Worm (Caenorhabditis elegans) whole organism, L3 larva: ENCODE measurements around the gene col-39.

Experiments
- R02D3.7 ChIP-seq: fragments of 150-350 bp; optimal IDR thresholded peaks from 2 replicates; lab custom pipeline; 2014; ENCODE audit warnings: missing biosample characterization, missing genetic modification characterization
- ZK546.5 ChIP-seq: sonication (generic microtip); optimal IDR thresholded peaks from 2 replicates; lab custom pipeline; 2017; ENCODE audit warnings: missing biosample characterization, missing genetic modification characterization
- aly-2 ChIP-seq: fragments of 150-350 bp; optimal IDR thresholded peaks from 2 replicates; lab custom pipeline; 2014; ENCODE audit warnings: missing biosample characterization, missing genetic modification characterization
- ama-1 ChIP-seq: fragments of 150-350 bp; optimal IDR thresholded peaks from 2 replicates; lab custom pipeline; 2018
- ceh-16 ChIP-seq: sonication (generic microtip); optimal IDR thresholded peaks from 2 replicates; lab custom pipeline; 2017; ENCODE audit warnings: missing biosample characterization, missing genetic modification characterization
- ceh-28 ChIP-seq: fragments of 150-350 bp; optimal IDR thresholded peaks from 2 replicates; lab custom pipeline; 2014; ENCODE audit warnings: missing biosample characterization, missing genetic modification reagents, missing genetic modification characterization
- ceh-82 ChIP-seq: fragments of 150-350 bp; optimal IDR thresholded peaks from 2 replicates; lab custom pipeline; 2014; ENCODE audit warnings: missing biosample characterization, missing genetic modification characterization
- daf-12 ChIP-seq: fragments of 150-350 bp; optimal IDR thresholded peaks from 2 replicates; lab custom pipeline; 2014; ENCODE audit warnings: missing biosample characterization, missing genetic modification reagents, missing genetic modification characterization
- egl-5 ChIP-seq: fragments of 150-350 bp; optimal IDR thresholded peaks from 2 replicates; lab custom pipeline; 2017; ENCODE audit warnings: missing biosample characterization, missing genetic modification reagents, missing genetic modification characterization, inconsistent platforms
- elt-1 ChIP-seq: fragments of 150-350 bp; optimal IDR thresholded peaks from 2 replicates; lab custom pipeline; 2014; ENCODE audit warnings: missing biosample characterization, missing genetic modification characterization
- elt-2 ChIP-seq: sonication (generic microtip); optimal IDR thresholded peaks from 2 replicates; lab custom pipeline; 2016; ENCODE audit warnings: missing genetic modification reagents, mild to moderate bottlenecking, missing genetic modification characterization, missing compliant biosample characterization
- elt-3 ChIP-seq, 3 experiments: fragments of 150-350 bp in 1 of 3; sonication (generic microtip) in 2 of 3; optimal IDR thresholded peaks; 2 replicates in 2 of 3; 4 replicates in 1 of 3; lab custom pipeline; 2014 to 2017; ENCODE audit warnings: missing biosample characterization in 3 of 3, missing genetic modification characterization in 3 of 3
- eor-1 ChIP-seq, 2 experiments: fragments of 150-350 bp; optimal IDR thresholded peaks; 2 replicates each; lab custom pipeline; 2014 to 2018; ENCODE audit warnings: missing biosample characterization in 2 of 2, missing genetic modification characterization in 2 of 2
- fkh-10 ChIP-seq: sonication (generic microtip); optimal IDR thresholded peaks from 2 replicates; lab custom pipeline; 2017; ENCODE audit warnings: missing biosample characterization, missing genetic modification reagents, missing genetic modification characterization
- jun-1 ChIP-seq: fragments of 150-350 bp; optimal IDR thresholded peaks from 2 replicates; lab custom pipeline; 2014; ENCODE audit warnings: missing biosample characterization, missing genetic modification reagents, missing genetic modification characterization
- lin-15B ChIP-seq: fragments of 150-350 bp; optimal IDR thresholded peaks from 2 replicates; lab custom pipeline; 2014; ENCODE audit warnings: missing biosample characterization, missing genetic modification characterization
- lin-39 ChIP-seq: fragments of 150-350 bp; optimal IDR thresholded peaks from 2 replicates; lab custom pipeline; 2018; ENCODE audit warnings: missing biosample characterization, missing genetic modification reagents, missing genetic modification characterization
- mdl-1 ChIP-seq: fragments of 150-350 bp; optimal IDR thresholded peaks from 2 replicates; lab custom pipeline; 2014; ENCODE audit warnings: missing biosample characterization, missing genetic modification characterization
- mml-1 ChIP-seq: fragments of 150-350 bp; sonication (generic microtip); optimal IDR thresholded peaks from 3 replicates; lab custom pipeline; 2014; ENCODE audit warnings: missing biosample characterization, missing genetic modification characterization
- nfya-1 ChIP-seq: sonication (generic microtip); optimal IDR thresholded peaks from 2 replicates; lab custom pipeline; 2017; ENCODE audit warnings: missing genetic modification characterization, mild to moderate bottlenecking, missing compliant biosample characterization, antibody characterized with exemption, moderate library complexity; ENCODE audit not compliant: insufficient read depth
- nhr-23 ChIP-seq: fragments of 150-350 bp; optimal IDR thresholded peaks from 2 replicates; lab custom pipeline; 2014; ENCODE audit warnings: missing biosample characterization, missing genetic modification reagents, missing genetic modification characterization
- nhr-237 ChIP-seq: fragments of 150-350 bp; optimal IDR thresholded peaks from 2 replicates; lab custom pipeline; 2014; ENCODE audit warnings: missing biosample characterization, missing genetic modification characterization
- nhr-25 ChIP-seq: sonication (generic microtip); optimal IDR thresholded peaks from 2 replicates; lab custom pipeline; 2017; ENCODE audit warnings: missing biosample characterization, missing genetic modification characterization
- nhr-43 ChIP-seq: sonication (generic microtip); optimal IDR thresholded peaks from 2 replicates; lab custom pipeline; 2016; ENCODE audit warnings: mild to moderate bottlenecking, missing genetic modification characterization, missing compliant biosample characterization; ENCODE audit not compliant: poor library complexity, severe bottlenecking
- nhr-67 ChIP-seq: fragments of 150-350 bp; optimal IDR thresholded peaks from 2 replicates; lab custom pipeline; 2014; ENCODE audit warnings: missing biosample characterization, missing genetic modification characterization
- nhr-76 ChIP-seq: fragments of 150-350 bp; sonication (generic microtip); optimal IDR thresholded peaks from 5 replicates; lab custom pipeline; 2014; ENCODE audit warnings: missing biosample characterization, missing genetic modification characterization
- pqm-1 ChIP-seq: fragments of 150-350 bp; optimal IDR thresholded peaks from 2 replicates; lab custom pipeline; 2017; ENCODE audit warnings: missing biosample characterization, missing genetic modification characterization, inconsistent platforms
- sea-2 ChIP-seq: fragments of 150-350 bp; sonication (generic microtip); optimal IDR thresholded peaks from 4 replicates; lab custom pipeline; 2014; ENCODE audit warnings: missing biosample characterization, missing genetic modification reagents, missing genetic modification characterization
- skn-1 ChIP-seq: fragments of 150-350 bp; optimal IDR thresholded peaks from 2 replicates; lab custom pipeline; 2014; ENCODE audit warnings: missing biosample characterization, missing genetic modification characterization
- snpc-4 ChIP-seq: fragments of 150-350 bp; optimal IDR thresholded peaks from 2 replicates; lab custom pipeline; 2014; ENCODE audit warnings: missing biosample characterization, missing genetic modification characterization
- unc-39 ChIP-seq: sonication (generic microtip); optimal IDR thresholded peaks from 4 replicates; lab custom pipeline; 2017; ENCODE audit warnings: missing biosample characterization, missing genetic modification characterization
- unc-62 ChIP-seq: fragments of 150-350 bp; sonication (generic microtip); optimal IDR thresholded peaks from 4 replicates; lab custom pipeline; 2014; ENCODE audit warnings: missing biosample characterization, missing genetic modification reagents, missing genetic modification characterization
- ztf-11 ChIP-seq: fragments of 150-350 bp; optimal IDR thresholded peaks from 2 replicates; lab custom pipeline; 2014; ENCODE audit warnings: missing biosample characterization, missing genetic modification characterization
- ztf-4 ChIP-seq: fragments of 150-350 bp; optimal IDR thresholded peaks from 2 replicates; lab custom pipeline; 2014; ENCODE audit warnings: missing biosample characterization, missing genetic modification characterization

Gene col-39

ce11 chrII:10693655-10694054 lies 11.1 kb upstream of the col-39 start, which contains the start of gene gbh-1:
gbh-1 (minus strand) TSS chrII:10693803.
- TF ChIP-seq ceh-16 (tag; lab: Kevin White, UChicago) (no peak), elt-2 (tag; lab: Kevin White, UChicago) (peak; percentile 60), elt-1 (tag; lab: Kevin White, UChicago) (no peak), ztf-4 (tag; lab: Kevin White, UChicago) (no peak), daf-12 (tag; lab: Kevin White, UChicago) (no peak), nhr-76 (tag; lab: Kevin White, UChicago) (no peak), pqm-1 (tag; lab: Kevin White, UChicago) (peak; percentile 53), ztf-11 (tag; lab: Kevin White, UChicago) (no peak), ceh-82 (tag; lab: Kevin White, UChicago) (no peak), mdl-1 (tag; lab: Kevin White, UChicago) (no peak), snpc-4 (tag; lab: Kevin White, UChicago) (no peak)

ce11 chrII:10694713-10695112 lies 10.0 kb upstream of the col-39 start, which contains the start of gene lgc-57:
lgc-57 (plus strand) TSS chrII:10695013.
- no peak for TF ChIP-seq sea-2 (GFP tag; lab: Kevin White, UChicago)
- TF ChIP-seq ceh-28 (tag; lab: Kevin White, UChicago) = no peak
- no peak for TF ChIP-seq mml-1 (tag; lab: Kevin White, UChicago)
- TF ChIP-seq ama-1 = no peak
- TF ChIP-seq nhr-23 (tag; lab: Kevin White, UChicago) = no peak
- no peak for TF ChIP-seq lin-15B (tag; lab: Kevin White, UChicago)
- TF ChIP-seq fkh-10 = no peak
- no peak for TF ChIP-seq mdl-1 (tag; lab: Kevin White, UChicago)
- no peak for TF ChIP-seq ztf-4 (tag; lab: Kevin White, UChicago)
- TF ChIP-seq ceh-16 (tag; lab: Kevin White, UChicago) = no peak
- TF ChIP-seq jun-1 (tag; lab: Kevin White, UChicago) = no peak
- TF ChIP-seq R02D3.7 = no peak
- TF ChIP-seq pqm-1 (tag; lab: Kevin White, UChicago) = no peak

- TF ChIP-seq elt-2 (tag; lab: Kevin White, UChicago) (no peak), fkh-10 (peak; percentile 5), unc-39 (tag; lab: Kevin White, UChicago) (no peak), nhr-43 (tag; lab: Kevin White, UChicago) (no peak), unc-62 (GFP tag; lab: Kevin White, UChicago) (no peak)
Measured at ce11 chrII:10696060-10696459, 8.7 kb upstream of the col-39 start.

- no peak for TF ChIP-seq nhr-76 (tag; lab: Kevin White, UChicago)
- no peak for TF ChIP-seq aly-2 (tag; lab: Kevin White, UChicago)
- no peak for TF ChIP-seq ztf-11 (tag; lab: Kevin White, UChicago)
- no peak for TF ChIP-seq nhr-237
- peak; percentile 69 for TF ChIP-seq nhr-25 (tag; lab: Kevin White, UChicago)
- TF ChIP-seq ceh-16 (tag; lab: Kevin White, UChicago) = no peak
Measured at ce11 chrII:10703594-10704384, 927 bp upstream of the col-39 start, which contains the start of gene col-79. col-79 (plus strand) TSS chrII:10703613.

- TF ChIP-seq egl-5 (tag; lab: Kevin White, UChicago) (no peak), lin-39 (tag; lab: Kevin White, UChicago) (no peak), mml-1 (tag; lab: Kevin White, UChicago) (no peak), ceh-16 (tag; lab: Kevin White, UChicago) (no peak), nhr-76 (tag; lab: Kevin White, UChicago) (no peak), eor-1 (tag; optimal IDR thresholded peaks at IDR 0.05; lab: Kevin White, UChicago) (no peak), ztf-4 (tag; lab: Kevin White, UChicago) (no peak), elt-3 (tag; optimal IDR thresholded peaks at IDR 0.05; lab: Kevin White, UChicago) (no peak), ZK546.5 (tag; lab: Kevin White, UChicago) (no peak), nhr-67 (tag; lab: Kevin White, UChicago) (no peak), sea-2 (GFP tag; lab: Kevin White, UChicago) (no peak), skn-1 (tag; lab: Kevin White, UChicago) (no peak), nhr-25 (tag; lab: Kevin White, UChicago) (no peak), nfya-1 (no peak), daf-12 (tag; lab: Kevin White, UChicago) (no peak)
Measured at ce11 chrII:10705347-10705996, 756 bp downstream of the col-39 start.
